Fruit fly (Drosophila melanogaster) whole organism, embryonic: ENCODE measurements around the gene TwdlS.
A peak's percentile ranks its signal among the peaks of the same experiment; 100 is the strongest.

Source experiments
- Adf1 ChIP-seq: fragments of 200-800 bp; sonication (Bioruptor generic); IDR thresholded peaks from 2 replicates; pipeline ENCODE4 v1.3.6; 2022; ENCODE audit warnings: missing biosample characterization, missing genetic modification characterization
- Awh ChIP-seq: fragments of 200-800 bp; sonication (Bioruptor generic); IDR thresholded peaks from 2 replicates; pipeline ENCODE4, ENCODE4 v1.3.6; 2022; ENCODE audit warnings: missing biosample characterization, missing genetic modification characterization
- B-H1 ChIP-seq: fragments of 200-800 bp; sonication (Bioruptor generic); IDR thresholded peaks from 3 replicates; pipeline ENCODE4 v1.3.6; 2022; ENCODE audit warnings: missing biosample characterization, missing genetic modification characterization
- CG11695 ChIP-seq: fragments of 200-800 bp; sonication (Bioruptor generic); IDR thresholded peaks from 3 replicates; pipeline ENCODE4 v1.3.6; 2022; ENCODE audit warnings: missing biosample characterization, missing genetic modification characterization
- CG12769 ChIP-seq: fragments of 200-800 bp; sonication (Bioruptor generic); optimal IDR thresholded peaks from 2 replicates; lab custom pipeline; 2019; ENCODE audit warnings: missing biosample characterization, mild to moderate bottlenecking, missing genetic modification characterization, moderate library complexity
- CG14965 ChIP-seq: fragments of 200-800 bp; sonication (Bioruptor generic); optimal IDR thresholded peaks from 2 replicates; lab custom pipeline; 2016; ENCODE audit warnings: missing biosample characterization, missing genetic modification characterization, borderline replicate concordance
- CG15269 ChIP-seq: fragments of 200-800 bp; sonication (Bioruptor generic); optimal IDR thresholded peaks from 2 replicates; lab custom pipeline; 2018; ENCODE audit warnings: missing biosample characterization, mild to moderate bottlenecking, missing genetic modification characterization, moderate library complexity
- CG15696 ChIP-seq: fragments of 200-800 bp; sonication (Bioruptor generic); optimal IDR thresholded peaks from 2 replicates; lab custom pipeline; 2019; ENCODE audit warnings: missing biosample characterization, mild to moderate bottlenecking, missing genetic modification characterization, moderate library complexity
- CG17361 ChIP-seq: fragments of 200-800 bp; sonication (Bioruptor generic); IDR thresholded peaks from 3 replicates; pipeline ENCODE4 v1.3.6; 2022; ENCODE audit warnings: missing biosample characterization, missing genetic modification characterization
- CG17912 ChIP-seq: fragments of 200-800 bp; sonication (Bioruptor generic); optimal IDR thresholded peaks from 2 replicates; lab custom pipeline; 2018; ENCODE audit warnings: missing biosample characterization, mild to moderate bottlenecking, missing genetic modification characterization
- CG2129 ChIP-seq: fragments of 200-800 bp; sonication (Bioruptor generic); IDR thresholded peaks from 2 replicates; pipeline ENCODE4 v1.3.6; 2022; ENCODE audit warnings: missing biosample characterization, missing genetic modification characterization; ENCODE audit not compliant: partially characterized antibody
- CG32532 ChIP-seq: fragments of 200-800 bp; sonication (Bioruptor generic); IDR thresholded peaks from 2 replicates; pipeline ENCODE4 v1.3.6; 2022; ENCODE audit warnings: missing biosample characterization, missing genetic modification characterization
- CG34224 ChIP-seq: fragments of 200-800 bp; sonication (Bioruptor generic); IDR thresholded peaks from 3 replicates; pipeline ENCODE4 v1.3.6; 2022; ENCODE audit warnings: missing biosample characterization, missing genetic modification characterization; ENCODE audit not compliant: partially characterized antibody
- CG4360 ChIP-seq: fragments of 200-800 bp; sonication (Bioruptor generic); IDR thresholded peaks from 2 replicates; pipeline ENCODE4 v1.3.6; 2022; ENCODE audit warnings: missing biosample characterization, missing genetic modification characterization
- CG6654 ChIP-seq: fragments of 200-800 bp; sonication (Bioruptor generic); optimal IDR thresholded peaks from 2 replicates; lab custom pipeline; 2017; ENCODE audit warnings: missing biosample characterization, mild to moderate bottlenecking, missing genetic modification characterization
- CG6854 ChIP-seq: fragments of 200-800 bp; sonication (Bioruptor generic); optimal IDR thresholded peaks from 3 replicates; lab custom pipeline; 2017; ENCODE audit warnings: missing biosample characterization, mild to moderate bottlenecking, missing genetic modification characterization
- CG7987 ChIP-seq: fragments of 200-800 bp; sonication (Bioruptor generic); optimal IDR thresholded peaks from 2 replicates; lab custom pipeline; 2018; ENCODE audit warnings: missing biosample characterization, mild to moderate bottlenecking, missing genetic modification characterization, moderate library complexity
- Dad ChIP-seq: fragments of 200-800 bp; sonication (Bioruptor generic); optimal IDR thresholded peaks from 3 replicates; lab custom pipeline; 2016; ENCODE audit warnings: missing biosample characterization, missing genetic modification characterization
- MTF-1 ChIP-seq: fragments of 200-800 bp; sonication (Bioruptor generic); optimal IDR thresholded peaks from 2 replicates; lab custom pipeline; 2018; ENCODE audit warnings: missing biosample characterization, mild to moderate bottlenecking, missing genetic modification characterization, borderline replicate concordance
- Mad ChIP-seq: fragments of 200-800 bp; sonication (Bioruptor generic); optimal IDR thresholded peaks from 2 replicates; lab custom pipeline; 2016; ENCODE audit warnings: missing biosample characterization, missing genetic modification characterization
- Meics ChIP-seq: fragments of 200-800 bp; sonication (Bioruptor generic); optimal IDR thresholded peaks from 2 replicates; lab custom pipeline; 2017; ENCODE audit warnings: missing biosample characterization, mild to moderate bottlenecking, missing genetic modification characterization
- Mes4 ChIP-seq: fragments of 200-800 bp; sonication (Bioruptor generic); optimal IDR thresholded peaks from 2 replicates; lab custom pipeline; 2016; ENCODE audit warnings: missing biosample characterization, missing genetic modification characterization
- NC2α ChIP-seq: fragments of 200-800 bp; sonication (Bioruptor generic); optimal IDR thresholded peaks from 2 replicates; lab custom pipeline; 2016; ENCODE audit warnings: missing biosample characterization, missing genetic modification characterization
- Neu2 ChIP-seq: fragments of 200-800 bp; sonication (Bioruptor generic); optimal IDR thresholded peaks from 3 replicates; lab custom pipeline; 2016; ENCODE audit warnings: missing biosample characterization, missing genetic modification characterization, borderline replicate concordance
- Ptx1 ChIP-seq: fragments of 200-800 bp; sonication (Bioruptor generic); IDR thresholded peaks from 2 replicates; pipeline ENCODE4 v1.3.6; 2022; ENCODE audit warnings: missing biosample characterization, missing genetic modification characterization
- Rfx ChIP-seq: fragments of 200-800 bp; sonication (Bioruptor generic); IDR thresholded peaks from 2 replicates; pipeline ENCODE4 v1.3.6; 2022; ENCODE audit warnings: missing biosample characterization, missing genetic modification characterization
- Sin3A ChIP-seq: fragments of >200 bp; optimal IDR thresholded peaks from 2 replicates; lab custom pipeline; 2018
- Usf ChIP-seq: fragments of 200-800 bp; sonication (Bioruptor generic); optimal IDR thresholded peaks from 2 replicates; lab custom pipeline; 2017; ENCODE audit warnings: missing genotype, missing biosample characterization, missing genetic modification characterization
- abd-A ChIP-seq: fragments of 200-800 bp; sonication (Bioruptor generic); optimal IDR thresholded peaks from 3 replicates; lab custom pipeline; 2019; ENCODE audit warnings: missing biosample characterization, mild to moderate bottlenecking, missing genetic modification characterization, moderate library complexity
- crc ChIP-seq: fragments of 200-800 bp; sonication (Bioruptor generic); optimal IDR thresholded peaks from 2 replicates; lab custom pipeline; 2016; ENCODE audit warnings: missing biosample characterization, missing genetic modification characterization
- esg ChIP-seq: fragments of 200-800 bp; sonication (Bioruptor generic); conservative IDR thresholded peaks from 2 replicates; pipeline ENCODE4 v1.3.6; 2022; ENCODE audit warnings: missing biosample characterization, missing genetic modification characterization
- grn ChIP-seq: fragments of 200-800 bp; sonication (Bioruptor generic); optimal IDR thresholded peaks from 3 replicates; lab custom pipeline; 2017; ENCODE audit warnings: missing biosample characterization, missing genetic modification characterization
- gsb ChIP-seq: fragments of 200-800 bp; sonication (Bioruptor generic); IDR thresholded peaks from 2 replicates; pipeline ENCODE4 v1.3.6; 2022; ENCODE audit warnings: missing biosample characterization, missing genetic modification characterization
- gt ChIP-seq: fragments of 200-800 bp; sonication (Bioruptor generic); IDR thresholded peaks from 2 replicates; pipeline ENCODE4 v1.3.6; 2022; ENCODE audit warnings: missing biosample characterization, missing genetic modification characterization
- hb ChIP-seq: fragments of 200-800 bp; sonication (Bioruptor generic); IDR thresholded peaks from 3 replicates; pipeline ENCODE4 v1.3.6; 2022; ENCODE audit warnings: missing biosample characterization, missing genetic modification characterization; ENCODE audit not compliant: partially characterized antibody
- lmd ChIP-seq: fragments of 200-800 bp; sonication (Bioruptor generic); IDR thresholded peaks from 2 replicates; pipeline ENCODE4 v1.3.6; 2022; ENCODE audit warnings: missing biosample characterization, missing genetic modification characterization
- mld ChIP-seq: fragments of 200-800 bp; sonication (Bioruptor generic); IDR thresholded peaks from 3 replicates; pipeline ENCODE4 v1.3.6; 2022; ENCODE audit warnings: missing biosample characterization, missing genetic modification characterization; ENCODE audit not compliant: partially characterized antibody
- nau ChIP-seq: fragments of 200-800 bp; sonication (Bioruptor generic); optimal IDR thresholded peaks from 3 replicates; lab custom pipeline; 2017; ENCODE audit warnings: missing biosample characterization, mild to moderate bottlenecking, missing genetic modification characterization, missing genetic modification reagents
- nerfin-1 ChIP-seq: fragments of 200-800 bp; sonication (Bioruptor generic); optimal IDR thresholded peaks from 3 replicates; lab custom pipeline; 2019; ENCODE audit warnings: missing biosample characterization, mild to moderate bottlenecking, missing genetic modification characterization, moderate library complexity
- sd ChIP-seq: fragments of 200-800 bp; sonication (Bioruptor generic); optimal IDR thresholded peaks from 3 replicates; lab custom pipeline; 2018; ENCODE audit warnings: missing biosample characterization, mild to moderate bottlenecking, missing genetic modification characterization, moderate library complexity
- tio ChIP-seq: fragments of 200-800 bp; sonication (Bioruptor generic); optimal IDR thresholded peaks from 2 replicates; lab custom pipeline; 2017; ENCODE audit warnings: missing biosample characterization, missing genetic modification characterization, inconsistent platforms
- vvl ChIP-seq: fragments of 200-800 bp; sonication (Bioruptor generic); IDR thresholded peaks from 2 replicates; pipeline ENCODE4 v1.3.6; 2022; ENCODE audit warnings: missing biosample characterization, missing genetic modification characterization
- zfh1 ChIP-seq: fragments of 200-800 bp; sonication (Bioruptor generic); IDR thresholded peaks from 3 replicates; pipeline ENCODE4 v1.3.6; 2022; ENCODE audit warnings: missing biosample characterization, missing genetic modification characterization

TwdlS gene

DNA sequence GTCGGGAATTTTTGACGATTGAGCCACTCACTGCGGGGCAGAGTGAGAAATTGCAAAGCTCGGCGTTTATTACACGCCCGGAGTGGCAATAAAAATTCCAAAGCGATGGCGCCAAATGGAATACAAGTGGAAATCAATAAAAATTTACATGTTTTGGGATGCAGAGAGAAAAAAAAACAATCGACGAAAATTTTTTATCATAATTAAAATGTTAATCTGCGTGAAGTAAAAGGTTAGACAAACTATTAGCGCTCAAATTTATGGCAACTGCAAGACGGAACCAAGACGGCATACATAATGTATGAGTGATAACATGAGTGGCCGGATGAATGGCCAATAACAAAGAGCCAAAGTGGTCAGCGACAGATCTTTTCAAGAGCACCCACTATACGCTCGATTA lies 3.5 kb upstream of the TwdlS start (continued):
- TF ChIP-seq vvl (GFP tag; lab: Robert Waterston, UW) (peak; percentile 61; the same call in 1 of the 2 replicates), CG6854 (no peak), lmd (no peak), Usf (no peak), sd (tag; lab: Kevin White, UChicago) (peak; percentile 82), abd-A (tag; lab: Kevin White, UChicago) (peak; percentile 89), Ptx1 (no peak), nau (GFP tag; lab: Kevin White, UChicago) (no peak)
- TF ChIP-seq, all 482 proteins: peak for 6

DNA sequence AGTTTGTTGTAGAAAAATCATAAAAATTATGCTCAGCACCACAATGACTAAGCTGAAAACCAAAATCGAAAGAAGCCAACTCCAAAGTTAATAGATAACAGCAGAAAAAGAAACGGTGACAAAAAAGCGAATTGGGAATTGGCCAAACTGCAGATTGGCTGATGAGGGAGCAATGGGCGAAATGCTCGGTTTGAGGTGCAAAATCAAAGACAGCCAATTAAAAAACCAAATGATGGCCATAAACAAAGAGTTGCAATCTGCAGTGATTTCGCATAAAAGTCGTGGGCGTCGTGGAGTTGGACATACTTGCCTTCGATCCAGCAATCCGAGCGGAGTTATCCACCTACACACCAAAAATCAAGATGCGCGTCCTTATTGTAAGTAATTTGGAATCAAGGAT lies 3.1 kb upstream of the TwdlS start, which contains the start of gene TwdlH:
Gene TwdlH (plus strand): TSS at position 301 of the 400 bp plus-strand sequence.
- no peak for TF ChIP-seq zfh1 (GFP tag; lab: Robert Waterston, UW)
- TF ChIP-seq Meics (GFP tag; lab: Kevin White, UChicago) = no peak
- TF ChIP-seq CG32532 = no peak
- TF ChIP-seq CG6654 = no peak
- TF ChIP-seq Mad (GFP tag; lab: Kevin White, UChicago) = no peak
- TF ChIP-seq CG17912 (GFP tag; lab: Kevin White, UChicago) = no peak
- no peak for TF ChIP-seq CG15696
- TF ChIP-seq CG11695 (GFP tag; lab: Robert Waterston, UW) = no peak
- TF ChIP-seq Neu2 = no peak
- TF ChIP-seq B-H1 = no peak
- TF ChIP-seq CG7987 (GFP tag; lab: Kevin White, UChicago) = no peak
- TF ChIP-seq hb = no peak

DNA sequence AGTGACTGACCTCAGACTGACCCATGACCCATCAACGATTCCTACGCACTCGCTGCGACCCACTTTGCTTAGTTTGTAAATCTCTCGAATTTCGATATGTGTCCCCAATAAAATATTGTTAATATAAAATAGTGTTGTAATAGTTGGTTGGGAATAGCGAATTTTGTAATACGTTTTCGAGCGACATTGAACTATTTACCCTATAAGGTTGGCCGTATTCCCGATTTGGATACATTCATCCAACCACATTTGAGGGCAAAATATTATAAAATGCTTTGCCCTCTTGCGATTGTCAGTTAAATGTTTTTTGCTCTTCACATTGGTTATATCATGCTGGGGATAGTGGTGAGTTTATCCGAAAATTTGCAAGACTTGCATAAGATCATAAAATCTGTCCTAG lies 1.9 kb upstream of the TwdlS start, which contains the start of gene TwdlR:
Gene TwdlR (plus strand): TSS at position 301 of the 400 bp plus-strand sequence.
- no peak for TF ChIP-seq Sin3A (lab: Kevin White, UChicago)
- TF ChIP-seq, all 482 proteins: peak for 0

dm6 chr3R:26639503-26640075 lies 3.1 kb downstream of the TwdlS start, which contains the start of gene TwdlD:
TSS of gene TwdlD (plus strand) at chr3R:26640025.
- no peak for TF ChIP-seq esg (GFP tag; lab: Robert Waterston, UW)
- no peak for TF ChIP-seq CG17361 (GFP tag; lab: Robert Waterston, UW)
- no peak for TF ChIP-seq Dad
- TF ChIP-seq CG12769 (tag; lab: Kevin White, UChicago) = peak; percentile 17
- TF ChIP-seq tio (GFP tag; lab: Kevin White, UChicago) = no peak
- TF ChIP-seq gsb (GFP tag; lab: Robert Waterston, UW) = no peak
- no peak for TF ChIP-seq MTF-1 (GFP tag; lab: Kevin White, UChicago)
- no peak for TF ChIP-seq crc
- no peak for TF ChIP-seq mld (GFP tag; lab: Robert Waterston, UW)
- peak; percentile 86 for TF ChIP-seq vvl (GFP tag; lab: Robert Waterston, UW)
- TF ChIP-seq Mes4 (GFP tag; lab: Kevin White, UChicago) = no peak
- peak; percentile 61 for TF ChIP-seq Awh (GFP tag; lab: Robert Waterston, UW)
- TF ChIP-seq CG14965 = no peak
- no peak for TF ChIP-seq CG34224 (GFP tag; lab: Robert Waterston, UW)
- peak; percentile 13 for TF ChIP-seq CG15269
- no peak for TF ChIP-seq CG4360 (GFP tag; lab: Robert Waterston, UW)
- TF ChIP-seq Adf1 (GFP tag; lab: Robert Waterston, UW) = no peak
- TF ChIP-seq gt = no peak
- no peak for TF ChIP-seq Rfx (GFP tag; lab: Robert Waterston, UW)
- TF ChIP-seq NC2α = no peak
- no peak for TF ChIP-seq CG2129 (GFP tag; lab: Robert Waterston, UW)
- no peak for TF ChIP-seq nerfin-1
- no peak for TF ChIP-seq zfh1 (GFP tag; lab: Robert Waterston, UW)
- no peak for TF ChIP-seq grn (GFP tag; lab: Kevin White, UChicago)
- TF ChIP-seq abd-A (tag; lab: Kevin White, UChicago) = peak; percentile 55
